Fruit fly (Drosophila melanogaster): ENCODE measurements around the gene CG17129.

CG17129 gene

DNA sequence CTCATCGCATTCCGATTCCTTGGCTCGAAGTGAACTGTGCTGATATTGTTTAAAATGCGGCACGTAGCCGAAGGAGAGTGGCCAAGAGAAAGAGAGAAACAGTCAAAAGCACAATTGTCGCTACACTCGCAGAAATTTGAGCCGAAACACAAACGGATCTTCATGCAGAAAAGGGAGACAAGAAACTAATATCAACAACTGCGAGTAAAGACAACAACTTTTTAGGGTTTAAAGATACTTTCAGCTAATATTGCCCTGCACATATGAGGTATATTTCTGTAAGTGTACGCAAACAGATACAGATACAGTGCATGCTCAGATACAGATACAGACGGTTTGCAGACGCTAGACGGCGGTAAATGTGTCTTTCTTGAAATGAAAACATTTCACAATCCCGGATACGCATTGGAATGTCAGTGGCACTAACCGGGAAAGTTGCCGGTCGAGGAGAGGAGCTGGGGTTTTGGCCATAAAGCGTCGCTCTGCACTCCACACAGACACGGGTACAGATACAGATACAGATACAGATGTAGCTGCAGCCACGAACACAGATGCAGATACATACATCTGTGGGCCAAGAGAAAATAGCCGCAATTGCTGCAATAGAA, 35.9 kb downstream of the CG17129 start (continued):
- peak; percentile 87 for TF ChIP-seq pnt (GFP tag; optimal IDR thresholded peaks at IDR 0.05)
- TF ChIP-seq Asciz (GFP tag; optimal IDR thresholded peaks at IDR 0.05) = peak; percentile 90
- TF ChIP-seq grn (GFP tag; optimal IDR thresholded peaks at IDR 0.05) = peak; percentile 53
- peak; percentile 81 for TF ChIP-seq CG1233 (GFP tag; optimal IDR thresholded peaks at IDR 0.05)
- TF ChIP-seq E2f1 (GFP tag; IDR thresholded peaks at IDR 0.05) = peak; percentile 82
- TF ChIP-seq CG9437 (GFP tag; optimal IDR thresholded peaks at IDR 0.05) = peak; percentile 72
- 0 out of 2 replicates have a peak, but pooled peaks have one; percentile 37 for TF ChIP-seq bbx (GFP tag; IDR thresholded peaks at IDR 0.05; ENCODE audit: partially characterized antibody)
- TF ChIP-seq CG1647 (GFP tag; optimal IDR thresholded peaks at IDR 0.05) = peak; percentile 75
- TF ChIP-seq cad (GFP tag; optimal IDR thresholded peaks at IDR 0.05) = no peak
- TF ChIP-seq CG11695 (GFP tag; IDR thresholded peaks at IDR 0.05) = peak; percentile 78
- TF ChIP-seq salm (tag; optimal IDR thresholded peaks at IDR 0.05) = peak; percentile 80
- TF ChIP-seq vnd (GFP tag; IDR thresholded peaks at IDR 0.05; ENCODE audit: partially characterized antibody) = no peak
- peak; percentile 60 for TF ChIP-seq CG7987 (GFP tag; optimal IDR thresholded peaks at IDR 0.05)
- peak; percentile 84 for TF ChIP-seq gcm (GFP tag; optimal IDR thresholded peaks at IDR 0.05)
- peak; percentile 92 for TF ChIP-seq CG5953 (GFP tag; IDR thresholded peaks at IDR 0.05)
- TF ChIP-seq gsb (GFP tag; IDR thresholded peaks at IDR 0.05) = peak; percentile 51
- peak; percentile 3 for TF ChIP-seq D19B (GFP tag; optimal IDR thresholded peaks at IDR 0.05)
- TF ChIP-seq CG3163 (GFP tag; optimal IDR thresholded peaks at IDR 0.05) = peak; percentile 77
- TF ChIP-seq CG8281 (tag; optimal IDR thresholded peaks at IDR 0.05) = peak; percentile 70
- TF ChIP-seq trh (GFP tag; optimal IDR thresholded peaks at IDR 0.05) = peak; percentile 50
- TF ChIP-seq Nf-YC (tag; optimal IDR thresholded peaks at IDR 0.05) = peak; percentile 48
- TF ChIP-seq CG2712 (tag; optimal IDR thresholded peaks at IDR 0.05) = peak; percentile 89
- TF ChIP-seq Scr (GFP tag; IDR thresholded peaks at IDR 0.05; ENCODE audit: partially characterized antibody) = no peak
- TF ChIP-seq CG34224 (GFP tag; IDR thresholded peaks at IDR 0.05; ENCODE audit: partially characterized antibody) = no peak
- TF ChIP-seq CG10959 (GFP tag; IDR thresholded peaks at IDR 0.05) = peak; percentile 70
- peak; percentile 71 for TF ChIP-seq CG18619 (GFP tag; optimal IDR thresholded peaks at IDR 0.05)
- no peak for TF ChIP-seq CG15073 (GFP tag; optimal IDR thresholded peaks at IDR 0.05)
- peak; percentile 84; the same call in 2 of the 3 replicates for TF ChIP-seq gce (GFP tag; IDR thresholded peaks at IDR 0.05)
- TF ChIP-seq CrebB (tag; optimal IDR thresholded peaks at IDR 0.05) = peak; percentile 81
- TF ChIP-seq Poxn (GFP tag; IDR thresholded peaks at IDR 0.05) = no peak
- peak; percentile 89 for TF ChIP-seq CG5245 (GFP tag; optimal IDR thresholded peaks at IDR 0.05)
- TF ChIP-seq gem (tag; optimal IDR thresholded peaks at IDR 0.05) = peak; percentile 91
- peak; percentile 88 for TF ChIP-seq jumu (GFP tag; optimal IDR thresholded peaks at IDR 0.05)
- TF ChIP-seq nau (GFP tag; optimal IDR thresholded peaks at IDR 0.05) = peak; percentile 87
- peak; percentile 85 for TF ChIP-seq wor (GFP tag; IDR thresholded peaks at IDR 0.05)
- peak; percentile 89 for TF ChIP-seq CG9876 (GFP tag; optimal IDR thresholded peaks at IDR 0.05)
- peak; percentile 93 for TF ChIP-seq CG8089 (GFP tag; optimal IDR thresholded peaks at IDR 0.05)
- peak; percentile 68 for TF ChIP-seq CG13123 (GFP tag; optimal IDR thresholded peaks at IDR 0.05)
- peak; percentile 77 for TF ChIP-seq HmgZ (tag; optimal IDR thresholded peaks at IDR 0.05)
- peak; percentile 77 for TF ChIP-seq NK7.1 (GFP tag; optimal IDR thresholded peaks at IDR 0.05)
- TF ChIP-seq CG15696 (tag; optimal IDR thresholded peaks at IDR 0.05) = peak; percentile 53
- TF ChIP-seq NFAT (GFP tag; IDR thresholded peaks at IDR 0.05) = no peak; the same call in 1 of the 2 replicates
- no peak for TF ChIP-seq Sin3A (optimal IDR thresholded peaks at IDR 0.05)
- TF ChIP-seq wek (GFP tag; optimal IDR thresholded peaks at IDR 0.05) = peak; percentile 69
- TF ChIP-seq Hand (GFP tag; optimal IDR thresholded peaks at IDR 0.05) = peak; percentile 19
- TF ChIP-seq Side (GFP tag; optimal IDR thresholded peaks at IDR 0.05) = peak; percentile 87
- TF ChIP-seq CG10431 (GFP tag; optimal IDR thresholded peaks at IDR 0.05) = peak; percentile 62
- TF ChIP-seq Myb (GFP tag; optimal IDR thresholded peaks at IDR 0.05) = peak; percentile 61
- TF ChIP-seq Dip2 (GFP tag; IDR thresholded peaks at IDR 0.05) = no peak; the same call in 1 of the 2 replicates
- TF ChIP-seq ase (GFP tag; IDR thresholded peaks at IDR 0.05) = peak; percentile 85
- TF ChIP-seq CG9932 (GFP tag; IDR thresholded peaks at IDR 0.05) = peak; percentile 51
